Fruit fly (Drosophila melanogaster) whole organism, embryonic: ENCODE results near the gene cert.

Experiments used
- Adf1 ChIP-seq: fragments of 200-800 bp; sonication (Bioruptor generic); IDR thresholded peaks from 2 replicates; pipeline ENCODE4 v1.3.6; 2022; ENCODE audit warnings: missing biosample characterization, missing genetic modification characterization
- B-H2 ChIP-seq: fragments of 200-800 bp; sonication (Bioruptor generic); optimal IDR thresholded peaks from 2 replicates; lab custom pipeline; 2018; ENCODE audit warnings: missing biosample characterization, mild to moderate bottlenecking, missing genetic modification characterization
- Bgb ChIP-seq: fragments of 200-800 bp; sonication (Bioruptor generic); IDR thresholded peaks from 2 replicates; pipeline ENCODE4 v1.3.6; 2022; ENCODE audit warnings: missing biosample characterization, missing genetic modification characterization; ENCODE audit not compliant: partially characterized antibody
- CG12104 ChIP-seq: fragments of 200-800 bp; sonication (Bioruptor generic); optimal IDR thresholded peaks from 3 replicates; lab custom pipeline; 2016; ENCODE audit warnings: missing biosample characterization, missing genetic modification characterization
- CG14050 ChIP-seq: fragments of 200-800 bp; sonication (Bioruptor generic); IDR thresholded peaks from 3 replicates; pipeline ENCODE4 v1.3.6; 2022; ENCODE audit warnings: missing biosample characterization, missing genetic modification characterization
- CG14965 ChIP-seq: fragments of 200-800 bp; sonication (Bioruptor generic); optimal IDR thresholded peaks from 2 replicates; lab custom pipeline; 2016; ENCODE audit warnings: missing biosample characterization, missing genetic modification characterization, borderline replicate concordance
- CG16779 ChIP-seq: fragments of 200-800 bp; sonication (Bioruptor generic); IDR thresholded peaks from 2 replicates; pipeline ENCODE4 v1.3.6; 2022; ENCODE audit warnings: missing biosample characterization, missing genetic modification characterization
- CG16813 ChIP-seq: fragments of 200-800 bp; sonication (Bioruptor generic); IDR thresholded peaks from 3 replicates; pipeline ENCODE4 v1.3.6; 2022; ENCODE audit warnings: missing biosample characterization, missing genetic modification characterization; ENCODE audit not compliant: partially characterized antibody
- CG16815 ChIP-seq: fragments of 200-800 bp; sonication (Bioruptor generic); optimal IDR thresholded peaks from 3 replicates; lab custom pipeline; 2017; ENCODE audit warnings: missing biosample characterization, mild to moderate bottlenecking, missing genetic modification characterization
- CG17359 ChIP-seq: fragments of 200-800 bp; sonication (Bioruptor generic); optimal IDR thresholded peaks from 3 replicates; lab custom pipeline; 2018; ENCODE audit warnings: missing biosample characterization, mild to moderate bottlenecking, missing genetic modification characterization, moderate library complexity
- CG2129 ChIP-seq: fragments of 200-800 bp; sonication (Bioruptor generic); IDR thresholded peaks from 2 replicates; pipeline ENCODE4 v1.3.6; 2022; ENCODE audit warnings: missing biosample characterization, missing genetic modification characterization; ENCODE audit not compliant: partially characterized antibody
- CG30020 ChIP-seq: fragments of 200-800 bp; optimal IDR thresholded peaks from 2 replicates; lab custom pipeline; 2019; ENCODE audit warnings: missing biosample characterization, mild to moderate bottlenecking, missing genetic modification characterization, moderate library complexity
- CG30403 ChIP-seq: fragments of 200-800 bp; sonication (Bioruptor generic); optimal IDR thresholded peaks from 3 replicates; lab custom pipeline; 2016; ENCODE audit warnings: missing biosample characterization, missing genetic modification characterization
- CG32772 ChIP-seq: fragments of 200-800 bp; sonication (Bioruptor generic); IDR thresholded peaks from 2 replicates; pipeline ENCODE4 v1.3.6; 2022; ENCODE audit warnings: missing biosample characterization, missing genetic modification characterization
- CG3847 ChIP-seq: fragments of 200-800 bp; sonication (Bioruptor generic); IDR thresholded peaks from 2 replicates; pipeline ENCODE4 v1.3.6; 2022; ENCODE audit warnings: missing biosample characterization, missing genetic modification characterization
- CG4328 ChIP-seq: fragments of 200-800 bp; sonication (Bioruptor generic); optimal IDR thresholded peaks from 3 replicates; lab custom pipeline; 2017; ENCODE audit warnings: missing biosample characterization, missing genetic modification reagents, missing genetic modification characterization
- CG5180 ChIP-seq: fragments of 200-800 bp; sonication (Bioruptor generic); optimal IDR thresholded peaks from 3 replicates; lab custom pipeline; 2017; ENCODE audit warnings: missing biosample characterization, missing genetic modification characterization, mild to moderate bottlenecking, moderate library complexity, missing genetic modification reagents
- CG6683 ChIP-seq: fragments of 200-800 bp; sonication (Bioruptor generic); optimal IDR thresholded peaks from 2 replicates; lab custom pipeline; 2017; ENCODE audit warnings: missing biosample characterization, mild to moderate bottlenecking, missing genetic modification characterization, missing genetic modification reagents
- CG7271 ChIP-seq: fragments of 200-800 bp; sonication (Bioruptor generic); optimal IDR thresholded peaks from 2 replicates; lab custom pipeline; 2018; ENCODE audit warnings: missing biosample characterization, mild to moderate bottlenecking, missing genetic modification characterization, moderate library complexity
- CG9932 ChIP-seq: fragments of 200-800 bp; sonication (Bioruptor generic); IDR thresholded peaks from 2 replicates; pipeline ENCODE4 v1.3.6; 2022; ENCODE audit warnings: missing biosample characterization, missing genetic modification characterization
- Deaf1 ChIP-seq: fragments of 200-800 bp; optimal IDR thresholded peaks from 3 replicates; lab custom pipeline; 2019; ENCODE audit warnings: missing biosample characterization, mild to moderate bottlenecking, missing genetic modification characterization, moderate library complexity
- Fer3 ChIP-seq: fragments of 200-800 bp; sonication (Bioruptor generic); optimal IDR thresholded peaks from 2 replicates; lab custom pipeline; 2018; ENCODE audit warnings: missing biosample characterization, mild to moderate bottlenecking, missing genetic modification characterization, moderate library complexity
- H2.0 ChIP-seq: fragments of 200-800 bp; sonication (Bioruptor generic); IDR thresholded peaks from 2 replicates; pipeline ENCODE4 v1.3.6; 2022; ENCODE audit warnings: missing biosample characterization, missing genetic modification characterization
- HLH3B ChIP-seq: fragments of 200-800 bp; sonication (Bioruptor generic); IDR thresholded peaks from 2 replicates; pipeline ENCODE4 v1.3.6; 2022; ENCODE audit warnings: missing biosample characterization, missing genetic modification characterization
- HmgZ ChIP-seq: fragments of 200-800 bp; sonication (Bioruptor generic); optimal IDR thresholded peaks from 2 replicates; lab custom pipeline; 2018; ENCODE audit warnings: missing biosample characterization, mild to moderate bottlenecking, missing genetic modification characterization
- Max ChIP-seq: fragments of 200-800 bp; sonication (Bioruptor generic); optimal IDR thresholded peaks from 2 replicates; lab custom pipeline; 2016; ENCODE audit warnings: missing biosample characterization, mild to moderate bottlenecking, missing genetic modification characterization
- Poxn ChIP-seq: fragments of 200-800 bp; sonication (Bioruptor generic); IDR thresholded peaks from 2 replicates; pipeline ENCODE4 v1.3.6; 2022; ENCODE audit warnings: missing biosample characterization, missing genetic modification characterization
- Rfx ChIP-seq: fragments of 200-800 bp; sonication (Bioruptor generic); IDR thresholded peaks from 2 replicates; pipeline ENCODE4 v1.3.6; 2022; ENCODE audit warnings: missing biosample characterization, missing genetic modification characterization
- Sox100B ChIP-seq: fragments of 200-800 bp; sonication (Bioruptor generic); optimal IDR thresholded peaks from 3 replicates; lab custom pipeline; 2018; ENCODE audit warnings: missing biosample characterization, mild to moderate bottlenecking, missing genetic modification characterization
- Stat92E ChIP-seq, 3 experiments: fragments of >200 bp in 2 of 3; fragments of 200-800 bp in 1 of 3; sonication (Bioruptor generic) in 1 of 3; optimal IDR thresholded peaks; 2 replicates each; lab custom pipeline; 2017 to 2019; ENCODE audit warnings: missing biosample characterization in 3 of 3, missing genetic modification characterization in 3 of 3, mild to moderate bottlenecking in 1 of 3, moderate library complexity in 1 of 3
- amos ChIP-seq: fragments of 200-800 bp; sonication (Bioruptor generic); IDR thresholded peaks from 2 replicates; pipeline ENCODE4 v1.3.6; 2022; ENCODE audit warnings: missing biosample characterization, missing genetic modification characterization; ENCODE audit not compliant: partially characterized antibody
- btn ChIP-seq: fragments of 200-800 bp; sonication (Bioruptor generic); optimal IDR thresholded peaks from 2 replicates; lab custom pipeline; 2016; ENCODE audit warnings: missing biosample characterization, missing genetic modification characterization
- chm ChIP-seq: fragments of 200-800 bp; sonication (Bioruptor generic); IDR thresholded peaks from 2 replicates; pipeline ENCODE4 v1.3.6; 2022; ENCODE audit warnings: missing biosample characterization, missing genetic modification characterization
- cwo ChIP-seq: fragments of 200-800 bp; sonication (Bioruptor generic); optimal IDR thresholded peaks from 3 replicates; lab custom pipeline; 2017; ENCODE audit warnings: missing biosample characterization, missing genetic modification characterization, mild to moderate bottlenecking, moderate library complexity, missing genetic modification reagents
- grau ChIP-seq: fragments of 200-800 bp; optimal IDR thresholded peaks from 3 replicates; lab custom pipeline; 2019; ENCODE audit warnings: missing biosample characterization, mild to moderate bottlenecking, missing genetic modification characterization, moderate library complexity
- h ChIP-seq: fragments of >200 bp; optimal IDR thresholded peaks from 2 replicates; lab custom pipeline; 2017
- hb ChIP-seq: fragments of 200-800 bp; sonication (Bioruptor generic); IDR thresholded peaks from 3 replicates; pipeline ENCODE4 v1.3.6; 2022; ENCODE audit warnings: missing biosample characterization, missing genetic modification characterization; ENCODE audit not compliant: partially characterized antibody
- hth ChIP-seq: fragments of >200 bp; optimal IDR thresholded peaks from 2 replicates; lab custom pipeline; 2017; ENCODE audit warnings: inconsistent platforms
- inv ChIP-seq: fragments of 200-800 bp; sonication (Bioruptor generic); IDR thresholded peaks from 2 replicates; pipeline ENCODE4 v1.3.6; 2022; ENCODE audit warnings: missing biosample characterization, missing genetic modification characterization; ENCODE audit not compliant: partially characterized antibody
- kay ChIP-seq: fragments of 200-800 bp; sonication (Bioruptor generic); optimal IDR thresholded peaks from 2 replicates; lab custom pipeline; 2016; ENCODE audit warnings: missing biosample characterization, missing genetic modification characterization
- nerfin-2 ChIP-seq: fragments of 200-800 bp; sonication (Bioruptor generic); IDR thresholded peaks from 2 replicates; pipeline ENCODE4 v1.3.6; 2022; ENCODE audit warnings: missing biosample characterization, missing genetic modification characterization; ENCODE audit not compliant: partially characterized antibody
- otp ChIP-seq: fragments of 200-800 bp; sonication (Bioruptor generic); IDR thresholded peaks from 3 replicates; pipeline ENCODE4, ENCODE4 v1.3.6; 2022; ENCODE audit warnings: missing biosample characterization, missing genetic modification characterization
- pzg ChIP-seq: fragments of 200-800 bp; sonication (Bioruptor generic); optimal IDR thresholded peaks from 3 replicates; lab custom pipeline; 2018; ENCODE audit warnings: missing biosample characterization, mild to moderate bottlenecking, missing genetic modification characterization, moderate library complexity
- sqz ChIP-seq: fragments of 200-800 bp; sonication (Bioruptor generic); optimal IDR thresholded peaks from 3 replicates; lab custom pipeline; 2018; ENCODE audit warnings: missing biosample characterization, mild to moderate bottlenecking, missing genetic modification characterization
- vvl ChIP-seq: fragments of 200-800 bp; sonication (Bioruptor generic); IDR thresholded peaks from 2 replicates; pipeline ENCODE4 v1.3.6; 2022; ENCODE audit warnings: missing biosample characterization, missing genetic modification characterization
- wek ChIP-seq: fragments of 200-800 bp; sonication (Bioruptor generic); optimal IDR thresholded peaks from 3 replicates; lab custom pipeline; 2018; ENCODE audit warnings: missing biosample characterization, mild to moderate bottlenecking, missing genetic modification characterization, moderate library complexity
- wor ChIP-seq: fragments of 200-800 bp; sonication (Bioruptor generic); IDR thresholded peaks from 2 replicates; pipeline ENCODE4 v1.3.6; 2022; ENCODE audit warnings: missing biosample characterization, missing genetic modification characterization
- zen2 ChIP-seq: fragments of 200-800 bp; sonication (Bioruptor generic); IDR thresholded peaks from 3 replicates; pipeline ENCODE4 v1.3.6; 2022; ENCODE audit warnings: missing biosample characterization, missing genetic modification characterization; ENCODE audit not compliant: partially characterized antibody

The cert gene

DNA sequence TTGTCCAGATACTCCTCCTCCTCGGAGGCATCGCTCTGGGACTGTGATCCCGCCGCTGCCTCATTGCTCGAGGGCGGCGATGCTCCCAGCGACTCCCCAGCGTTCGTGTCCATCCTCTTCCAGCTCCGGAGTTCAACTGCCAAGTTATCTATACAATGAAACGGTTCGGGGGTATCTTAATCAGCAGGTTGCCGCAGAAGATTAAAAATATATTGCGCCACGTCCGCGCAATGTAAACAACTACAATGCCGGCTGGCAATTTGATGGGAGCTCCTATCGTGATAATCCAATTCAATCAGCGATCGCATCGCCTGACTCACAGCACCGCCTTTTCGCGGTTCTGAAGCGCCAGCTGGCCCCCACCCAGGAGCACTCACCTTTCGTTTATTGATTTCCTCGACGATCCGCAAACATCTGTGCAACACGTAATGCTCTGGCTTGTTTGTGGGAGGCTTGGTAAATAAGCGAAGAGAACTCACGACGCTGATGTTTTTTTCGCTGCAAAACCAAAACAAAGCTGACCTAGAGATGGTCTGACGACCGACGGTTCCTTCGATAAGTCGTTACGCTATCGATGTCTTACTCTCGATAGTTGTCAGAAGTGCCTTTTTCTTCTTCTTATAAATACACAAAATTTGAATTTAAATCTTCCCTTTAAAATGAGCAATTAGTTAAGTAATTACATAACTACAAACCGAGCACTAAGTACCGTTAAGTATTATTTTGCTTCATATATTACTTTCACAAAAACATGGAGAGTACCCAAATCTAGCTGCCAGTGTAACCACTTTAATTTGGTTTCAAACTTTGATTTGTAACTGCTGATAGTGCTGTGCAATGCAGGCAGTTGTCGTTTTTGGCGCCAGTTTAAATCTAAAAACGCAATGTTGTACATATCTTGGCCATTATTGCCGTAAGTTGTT lies at the start of gene cert (continued):
- TF ChIP-seq CG14965 (GFP tag; lab: Kevin White, UChicago), result no peak
- TF ChIP-seq CG9932 (GFP tag; lab: Robert Waterston, UW), result peak; percentile 53; the same call in 1 of the 2 replicates
- no peak for TF ChIP-seq HmgZ (tag; lab: Kevin White, UChicago)
- no peak for TF ChIP-seq H2.0 (GFP tag; lab: Robert Waterston, UW)
- TF ChIP-seq CG17359, result no peak
- peak; percentile 17 for TF ChIP-seq Adf1 (GFP tag; lab: Robert Waterston, UW)
- TF ChIP-seq kay (GFP tag; lab: Kevin White, UChicago), result peak; percentile 46
- TF ChIP-seq CG4328 (GFP tag; lab: Kevin White, UChicago), result peak; percentile 19
- no peak for TF ChIP-seq Fer3 (tag; lab: Kevin White, UChicago)
- TF ChIP-seq HLH3B (GFP tag; lab: Robert Waterston, UW), result no peak
- TF ChIP-seq otp, result no peak
- peak; percentile 86 for TF ChIP-seq hb (GFP tag; lab: Robert Waterston, UW)
- no peak for TF ChIP-seq wor (GFP tag; lab: Robert Waterston, UW)
- TF ChIP-seq B-H2 (GFP tag; lab: Kevin White, UChicago), result no peak
- TF ChIP-seq CG30020 (tag; lab: Kevin White, UChicago), result peak; percentile 18
- TF ChIP-seq CG16779 (GFP tag; lab: Robert Waterston, UW), result no peak
- TF ChIP-seq amos (GFP tag; lab: Robert Waterston, UW), result peak; percentile 91
- TF ChIP-seq Poxn (GFP tag; lab: Robert Waterston, UW), result no peak
- 0 out of 2 replicates have a peak, but pooled peaks have one; percentile 30 for TF ChIP-seq Rfx (GFP tag; lab: Robert Waterston, UW)
- TF ChIP-seq CG3847 (GFP tag; lab: Robert Waterston, UW), result peak; percentile 49
- TF ChIP-seq Stat92E (GFP tag; optimal IDR thresholded peaks at IDR 0.05; lab: Kevin White, UChicago), result no peak
- TF ChIP-seq Bgb (GFP tag; lab: Robert Waterston, UW), result peak; percentile 90
- no peak for TF ChIP-seq btn (GFP tag; lab: Kevin White, UChicago)
- peak; percentile 86 for TF ChIP-seq nerfin-2 (GFP tag; lab: Robert Waterston, UW)
- peak; percentile 81 for TF ChIP-seq pzg
- peak; percentile 7 for TF ChIP-seq cwo (GFP tag; lab: Kevin White, UChicago)
- TF ChIP-seq h, result no peak
- TF ChIP-seq CG6683 (GFP tag; lab: Kevin White, UChicago), result no peak
- TF ChIP-seq Max (GFP tag; lab: Kevin White, UChicago), result peak; percentile 25
- peak; percentile 10 for TF ChIP-seq CG12104 (GFP tag; lab: Kevin White, UChicago)
- TF ChIP-seq CG32772, result no peak
- TF ChIP-seq sqz (GFP tag; lab: Kevin White, UChicago), result peak; percentile 31
- peak; percentile 47 for TF ChIP-seq CG30403 (GFP tag; lab: Kevin White, UChicago)
- no peak for TF ChIP-seq hth
- peak; percentile 2 for TF ChIP-seq Sox100B
- peak; percentile 29 for TF ChIP-seq grau (tag; lab: Kevin White, UChicago)
- no peak for TF ChIP-seq wek (GFP tag; lab: Kevin White, UChicago)
- 0 out of 2 replicates have a peak, but pooled peaks have one; percentile 14 for TF ChIP-seq chm
- TF ChIP-seq CG5180, result no peak
- TF ChIP-seq zen2, result peak; percentile 66
- TF ChIP-seq CG2129 (GFP tag; lab: Robert Waterston, UW), result peak; percentile 76
- TF ChIP-seq inv (GFP tag; lab: Robert Waterston, UW), result peak; percentile 87
- TF ChIP-seq CG14050 (GFP tag; lab: Robert Waterston, UW), result no peak
- TF ChIP-seq Deaf1 (tag; lab: Kevin White, UChicago), result peak; percentile 12
- TF ChIP-seq CG16813, result peak; percentile 89
- 0 out of 2 replicates have a peak, but pooled peaks have one; percentile 29 for TF ChIP-seq vvl (GFP tag; lab: Robert Waterston, UW)
- no peak for TF ChIP-seq CG16815
- no peak for TF ChIP-seq CG7271 (tag; lab: Kevin White, UChicago)
